Worm (Caenorhabditis elegans): ENCODE data around the gene zyg-11.

DNA sequence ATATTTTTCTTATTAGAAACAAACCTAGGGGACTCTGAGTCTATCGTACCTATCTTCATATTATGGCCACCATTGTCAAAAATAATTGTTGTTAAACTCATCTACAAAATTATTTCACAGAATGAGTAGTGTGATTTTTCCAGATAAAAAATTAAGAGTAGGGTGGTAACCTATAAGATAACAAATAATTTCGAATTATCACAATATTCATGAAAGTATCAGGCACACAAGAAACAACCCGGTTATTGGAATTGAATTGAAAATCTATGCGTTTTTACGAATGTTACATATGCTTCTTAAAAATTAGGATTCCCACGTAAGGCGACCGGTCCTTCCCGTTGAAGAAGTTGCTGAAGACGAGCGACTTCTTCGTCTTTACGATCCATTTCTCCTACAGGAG lies 19.8 kb downstream of the zyg-11 start, which contains the start of gene arp-6:
- TF ChIP-seq him-1 (tag; optimal IDR thresholded peaks at IDR 0.05) (no peak), dao-5 (tag; optimal IDR thresholded peaks at IDR 0.05) (no peak)

Measured in whole organism, L4/young adult.